Worm (Caenorhabditis elegans) whole organism, L4 larva: ENCODE data around the gene npax-4.

Source experiments
- D1046.2 ChIP-seq: fragments of 200-800 bp; sonication (Bioruptor generic); IDR thresholded peaks from 2 replicates; pipeline ENCODE4 v1.3.6; 2022; ENCODE audit warnings: missing genetic modification characterization, missing compliant biosample characterization
- F44E2.7 ChIP-seq: fragments of 200-800 bp; sonication (Bioruptor generic); IDR thresholded peaks from 2 replicates; pipeline ENCODE4 v2.1.2; 2022; ENCODE audit warnings: missing genetic modification characterization, missing compliant biosample characterization
- R02D3.7 ChIP-seq: fragments of 150-350 bp; sonication (generic microtip); optimal IDR thresholded peaks from 3 replicates; lab custom pipeline; 2014; ENCODE audit warnings: missing biosample characterization, missing genetic modification characterization
- T20F7.1 ChIP-seq: fragments of 200-800 bp; sonication (Bioruptor generic); optimal IDR thresholded peaks from 2 replicates; lab custom pipeline; 2018; ENCODE audit warnings: mild to moderate bottlenecking, missing genetic modification characterization, missing compliant biosample characterization
- T26A8.4 ChIP-seq: fragments of 200-800 bp; sonication (Bioruptor generic); IDR thresholded peaks from 2 replicates; pipeline ENCODE4 v1.3.6; 2022; ENCODE audit warnings: missing genetic modification characterization, missing compliant biosample characterization
- Y48G9A.11 ChIP-seq: fragments of 200-800 bp; sonication (Bioruptor generic); IDR thresholded peaks from 2 replicates; pipeline ENCODE4 v1.3.6; 2022; ENCODE audit warnings: missing genetic modification reagents, missing genetic modification characterization, missing compliant biosample characterization
- Y75B8A.6 ChIP-seq: fragments of 200-800 bp; sonication (Bioruptor generic); IDR thresholded peaks from 2 replicates; pipeline ENCODE4 v1.3.6; 2022; ENCODE audit warnings: missing genetic modification reagents, missing genetic modification characterization, missing compliant biosample characterization
- ZK337.2 ChIP-seq: fragments of 200-800 bp; sonication (Bioruptor generic); IDR thresholded peaks from 2 replicates; pipeline ENCODE4 v1.3.6; 2022; ENCODE audit warnings: missing genetic modification reagents, missing genetic modification characterization, missing compliant biosample characterization
- ZK546.5 ChIP-seq, 2 experiments: sonication (generic microtip); optimal IDR thresholded peaks; 2 replicates each; lab custom pipeline; 2017; ENCODE audit warnings: missing biosample characterization in 2 of 2, missing genetic modification characterization in 2 of 2
- aha-1 ChIP-seq: fragments of 150-350 bp; peaks from one replicate; lab custom pipeline; 2014; ENCODE audit warnings: missing biosample characterization, missing genetic modification characterization
- aly-2 ChIP-seq: sonication (generic microtip); optimal IDR thresholded peaks from 2 replicates; lab custom pipeline; 2018; ENCODE audit warnings: missing biosample characterization, missing genetic modification characterization
- ama-1 ChIP-seq: fragments of 150-350 bp; optimal IDR thresholded peaks from 2 replicates; lab custom pipeline; 2014; ENCODE audit warnings: inconsistent platforms, mixed read lengths
- arid-1 ChIP-seq: fragments of 200-800 bp; sonication (Bioruptor generic); conservative IDR thresholded peaks from 2 replicates; pipeline ENCODE4 v1.3.6; 2022; ENCODE audit warnings: missing genetic modification reagents, missing genetic modification characterization, missing compliant biosample characterization
- attf-4 ChIP-seq: sonication (generic microtip); optimal IDR thresholded peaks from 3 replicates; lab custom pipeline; 2017; ENCODE audit warnings: missing biosample characterization, missing genetic modification characterization
- ceh-20 ChIP-seq: fragments of 200-800 bp; sonication (Bioruptor generic); IDR thresholded peaks from 2 replicates; pipeline ENCODE4 v1.3.6; 2022; ENCODE audit warnings: missing genetic modification reagents, missing genetic modification characterization, missing compliant biosample characterization
- ceh-28 ChIP-seq: fragments of 150-350 bp; optimal IDR thresholded peaks from 2 replicates; lab custom pipeline; 2014; ENCODE audit warnings: missing biosample characterization, missing genetic modification reagents, missing genetic modification characterization
- ceh-82 ChIP-seq: sonication (generic microtip); optimal IDR thresholded peaks from 2 replicates; lab custom pipeline; 2017; ENCODE audit warnings: missing biosample characterization, missing genetic modification characterization
- ces-1 ChIP-seq: fragments of 150-350 bp; sonication (generic microtip); optimal IDR thresholded peaks from 4 replicates; lab custom pipeline; 2014; ENCODE audit warnings: missing biosample characterization, missing genetic modification reagents, missing genetic modification characterization
- cey-2 ChIP-seq: sonication (generic microtip); optimal IDR thresholded peaks from 3 replicates; lab custom pipeline; 2017; ENCODE audit warnings: missing genetic modification characterization, mild to moderate bottlenecking, missing compliant biosample characterization, antibody characterized with exemption, borderline replicate concordance; ENCODE audit not compliant: insufficient read depth
- daf-12 ChIP-seq: fragments of 150-350 bp; optimal IDR thresholded peaks from 2 replicates; lab custom pipeline; 2014; ENCODE audit warnings: missing biosample characterization, missing genetic modification reagents, missing genetic modification characterization
- daf-16 ChIP-seq, 3 experiments: sonication (generic microtip); optimal IDR thresholded peaks; 2 replicates each; lab custom pipeline; 2016 to 2017; ENCODE audit warnings: missing genetic modification characterization in 3 of 3, missing genetic modification reagents in 3 of 3, mild to moderate bottlenecking in 2 of 3, missing compliant biosample characterization in 2 of 3, missing biosample characterization in 1 of 3, moderate library complexity in 1 of 3
- daf-8 ChIP-seq: fragments of 200-800 bp; sonication (Bioruptor generic); IDR thresholded peaks from 2 replicates; pipeline ENCODE4 v1.3.6; 2022; ENCODE audit warnings: missing genetic modification characterization, missing compliant biosample characterization
- dmd-6 ChIP-seq: fragments of 200-800 bp; sonication (Bioruptor generic); IDR thresholded peaks from 2 replicates; pipeline ENCODE4 v1.3.6; 2022; ENCODE audit warnings: missing genetic modification reagents, missing genetic modification characterization, missing compliant biosample characterization
- dmd-8 ChIP-seq: fragments of 200-800 bp; sonication (Bioruptor generic); IDR thresholded peaks from 2 replicates; pipeline ENCODE4 v1.3.6; 2022; ENCODE audit warnings: missing genetic modification characterization, missing compliant biosample characterization
- dmd-9 ChIP-seq: fragments of 200-800 bp; sonication (Bioruptor generic); IDR thresholded peaks from 2 replicates; pipeline ENCODE4 v1.3.6; 2022; ENCODE audit warnings: missing genetic modification reagents, missing genetic modification characterization, missing compliant biosample characterization
- gei-8 ChIP-seq: fragments of 200-800 bp; sonication (Bioruptor generic); optimal IDR thresholded peaks from 2 replicates; lab custom pipeline; 2018; ENCODE audit warnings: mild to moderate bottlenecking, missing genetic modification characterization, missing compliant biosample characterization
- hif-1 ChIP-seq, 2 experiments: sonication (generic microtip); optimal IDR thresholded peaks; 2 replicates each; lab custom pipeline; 2016 to 2017; ENCODE audit warnings: missing compliant biosample characterization in 2 of 2, missing genetic modification characterization in 2 of 2, missing genetic modification reagents in 2 of 2, missing genotype in 2 of 2, mild to moderate bottlenecking in 1 of 2
- hlh-30 ChIP-seq: sonication (generic microtip); optimal IDR thresholded peaks from 2 replicates; lab custom pipeline; 2017; ENCODE audit warnings: antibody characterized with exemption, mild to moderate bottlenecking, missing genetic modification characterization, missing compliant biosample characterization; ENCODE audit not compliant: insufficient read depth
- lim-7 ChIP-seq: fragments of 200-800 bp; sonication (Bioruptor generic); IDR thresholded peaks from 2 replicates; pipeline ENCODE4 v1.3.6; 2022; ENCODE audit warnings: missing genetic modification characterization, missing compliant biosample characterization
- lin-29 ChIP-seq: fragments of 200-800 bp; sonication (Bioruptor generic); IDR thresholded peaks from 2 replicates; pipeline ENCODE4 v1.3.6; 2022; ENCODE audit warnings: missing genetic modification reagents, missing genetic modification characterization, missing compliant biosample characterization
- madf-9 ChIP-seq: fragments of 200-800 bp; sonication (Bioruptor generic); conservative IDR thresholded peaks from 2 replicates; pipeline ENCODE4 v1.3.6; 2022; ENCODE audit warnings: missing genetic modification reagents, missing genetic modification characterization, missing compliant biosample characterization
- mdt-29 ChIP-seq: fragments of 200-800 bp; sonication (Bioruptor generic); IDR thresholded peaks from 2 replicates; pipeline ENCODE4 v1.3.6; 2022; ENCODE audit warnings: missing genetic modification reagents, missing genetic modification characterization, missing compliant biosample characterization
- mes-2 ChIP-seq: sonication (generic microtip); optimal IDR thresholded peaks from 2 replicates; lab custom pipeline; 2016; ENCODE audit warnings: missing genotype, mild to moderate bottlenecking, missing genetic modification characterization, missing compliant biosample characterization; ENCODE audit not compliant: poor library complexity, severe bottlenecking
- nhr-10 ChIP-seq: fragments of 150-350 bp; optimal IDR thresholded peaks from 2 replicates; lab custom pipeline; 2014; ENCODE audit warnings: missing biosample characterization, missing genetic modification characterization
- nhr-25 ChIP-seq: sonication (generic microtip); optimal IDR thresholded peaks from 2 replicates; lab custom pipeline; 2017; ENCODE audit warnings: missing genetic modification characterization, mild to moderate bottlenecking, missing compliant biosample characterization, antibody characterized with exemption, moderate library complexity, borderline replicate concordance; ENCODE audit not compliant: insufficient read depth
- nhr-28 ChIP-seq: fragments of 150-350 bp; optimal IDR thresholded peaks from 2 replicates; lab custom pipeline; 2014; ENCODE audit warnings: missing biosample characterization, missing genetic modification characterization
- pqm-1 ChIP-seq: sonication (generic microtip); optimal IDR thresholded peaks from 2 replicates; lab custom pipeline; 2017; ENCODE audit warnings: missing biosample characterization, missing genetic modification characterization
- saeg-2 ChIP-seq: fragments of 200-800 bp; sonication (Bioruptor generic); IDR thresholded peaks from 2 replicates; pipeline ENCODE4 v1.3.6; 2022; ENCODE audit warnings: missing genetic modification reagents, missing genetic modification characterization, missing compliant biosample characterization
- skn-1 ChIP-seq: fragments of 150-350 bp; optimal IDR thresholded peaks from 2 replicates; lab custom pipeline; 2014; ENCODE audit warnings: missing biosample characterization, missing genetic modification characterization
- snpc-1.2 ChIP-seq: fragments of 200-800 bp; sonication (Bioruptor generic); IDR thresholded peaks from 2 replicates; pipeline ENCODE4 v1.3.6; 2022; ENCODE audit warnings: missing genetic modification reagents, missing genetic modification characterization, missing compliant biosample characterization
- tag-97 ChIP-seq: fragments of 200-800 bp; sonication (Bioruptor generic); IDR thresholded peaks from 2 replicates; pipeline ENCODE4 v1.3.6; 2022; ENCODE audit warnings: missing genetic modification characterization, missing compliant biosample characterization
- tra-1 ChIP-seq: fragments of 200-800 bp; sonication (Bioruptor generic); IDR thresholded peaks from 2 replicates; pipeline ENCODE4 v1.3.6; 2022; ENCODE audit warnings: missing genetic modification reagents, missing genetic modification characterization, missing compliant biosample characterization
- unc-130 ChIP-seq: sonication (generic microtip); optimal IDR thresholded peaks from 2 replicates; lab custom pipeline; 2016; ENCODE audit warnings: missing genetic modification reagents, missing genetic modification characterization, missing compliant biosample characterization
- vab-7 ChIP-seq: fragments of 200-800 bp; sonication (Bioruptor generic); IDR thresholded peaks from 2 replicates; pipeline ENCODE4 v1.3.6; 2022; ENCODE audit warnings: missing genetic modification reagents, missing genetic modification characterization, missing compliant biosample characterization
- zfp-2 ChIP-seq: sonication (generic microtip); optimal IDR thresholded peaks from 2 replicates; lab custom pipeline; 2016; ENCODE audit warnings: mild to moderate bottlenecking, missing genetic modification characterization, missing compliant biosample characterization
- ztf-7 ChIP-seq: fragments of 150-350 bp; optimal IDR thresholded peaks from 2 replicates; lab custom pipeline; 2014; ENCODE audit warnings: missing biosample characterization, missing genetic modification characterization

Gene npax-4

ce11 chrIV:8844457-8844856 is 35.3 kb downstream of the npax-4 start, which contains the start of gene T11B7.2:
TSS of gene T11B7.2 (minus strand) at chrIV:8844557.
- TF ChIP-seq ceh-28 (tag; lab: Kevin White, UChicago) (no peak), ztf-7 (tag; lab: Kevin White, UChicago) (no peak), mes-2 (tag; lab: Kevin White, UChicago) (no peak), lin-29 (no peak), aha-1 (no peak), unc-130 (GFP tag; lab: Kevin White, UChicago) (no peak), vab-7 (GFP tag; lab: Robert Waterston, UW) (no peak)

- TF ChIP-seq snpc-1.2 (no peak), ceh-20 (GFP tag; lab: Robert Waterston, UW) (no peak), D1046.2 (GFP tag; lab: Robert Waterston, UW) (no peak), aly-2 (tag; lab: Kevin White, UChicago) (no peak), attf-4 (tag; lab: Kevin White, UChicago) (no peak), lim-7 (GFP tag; lab: Robert Waterston, UW) (no peak)
These were observed 39.4 kb downstream of the npax-4 start, which contains the start of the genes T28C6.11 and T11B7.1 for ce11 chrIV:8840161-8840765. TSS of gene T28C6.11 (minus strand) at chrIV:8840261. TSS of gene T11B7.1 (plus strand) at chrIV:8840715.

ce11 chrIV:8830591-8830990 is 49.1 kb downstream of the npax-4 start, which contains the start of gene T28C6.8:
TSS of gene T28C6.8 (minus strand) at chrIV:8830727.
- TF ChIP-seq ZK546.5 (tag; optimal IDR thresholded peaks at IDR 0.05; lab: Kevin White, UChicago) (no peak), ama-1 (lab: Kevin White, UChicago) (no peak), daf-12 (tag; lab: Kevin White, UChicago) (no peak), saeg-2 (no peak), dmd-9 (no peak), pqm-1 (peak; percentile 22), tag-97 (GFP tag; lab: Robert Waterston, UW) (no peak), aha-1 (peak; percentile 77), Y48G9A.11 (no peak), R02D3.7 (tag; lab: Kevin White, UChicago) (no peak), aly-2 (tag; lab: Kevin White, UChicago) (no peak), gei-8 (GFP tag; lab: Kevin White, UChicago) (no peak), nhr-25 (no peak), nhr-28 (tag; lab: Kevin White, UChicago) (peak; percentile 88), daf-8 (GFP tag; lab: Robert Waterston, UW) (no peak), ces-1 (GFP tag; lab: Kevin White, UChicago) (no peak), dmd-8 (GFP tag; lab: Robert Waterston, UW) (no peak), tra-1 (GFP tag; lab: Robert Waterston, UW) (no peak), madf-9 (GFP tag; lab: Robert Waterston, UW) (no peak), T26A8.4 (peak; percentile 67), hlh-30 (tag; lab: Kevin White, UChicago) (peak; percentile 68), Y75B8A.6 (GFP tag; lab: Robert Waterston, UW) (no peak), skn-1 (tag; lab: Kevin White, UChicago) (no peak), dmd-6 (GFP tag; lab: Robert Waterston, UW) (peak; percentile 46), T20F7.1 (GFP tag; lab: Kevin White, UChicago) (no peak), ceh-82 (tag; lab: Kevin White, UChicago) (no peak), nhr-10 (tag; lab: Kevin White, UChicago) (no peak), zfp-2 (tag; lab: Kevin White, UChicago) (no peak), F44E2.7 (GFP tag; lab: Robert Waterston, UW) (no peak), daf-16 (GFP tag; optimal IDR thresholded peaks at IDR 0.05; lab: Kevin White, UChicago) (no peak), daf-16 (tag; optimal IDR thresholded peaks at IDR 0.05; lab: Kevin White, UChicago) (peak; percentile 93), ceh-20 (GFP tag; lab: Robert Waterston, UW) (no peak), arid-1 (GFP tag; lab: Robert Waterston, UW) (no peak), cey-2 (tag; lab: Kevin White, UChicago) (peak; percentile 33), hif-1 (tag; optimal IDR thresholded peaks at IDR 0.05; lab: Kevin White, UChicago) (no peak), ZK337.2 (GFP tag; lab: Robert Waterston, UW) (no peak), mdt-29 (GFP tag; lab: Robert Waterston, UW) (no peak)
